Worm (Caenorhabditis elegans): ENCODE results near the gene xpd-1.

The xpd-1 gene

ce11 chrIII:251410-251809 is 13.5 kb upstream of the xpd-1 start:
- TF ChIP-seq pes-1 (GFP tag; IDR thresholded peaks at IDR 0.05) = no peak
- TF ChIP-seq tbx-11 (GFP tag; IDR thresholded peaks at IDR 0.05) = no peak
- no peak for TF ChIP-seq sea-1 (GFP tag; conservative IDR thresholded peaks at IDR 0.05)
- TF ChIP-seq aly-1 (tag; optimal IDR thresholded peaks at IDR 0.05) = no peak
- TF ChIP-seq hnd-1 (tag; optimal IDR thresholded peaks at IDR 0.05) = no peak
- no peak for TF ChIP-seq flt-1 (GFP tag; IDR thresholded peaks at IDR 0.05)
- TF ChIP-seq F13C5.2 (tag; optimal IDR thresholded peaks at IDR 0.05) = no peak
- TF ChIP-seq tbx-37 (GFP tag; conservative IDR thresholded peaks at IDR 0.05) = no peak

ce11 chrIII:254235-254634 is 10.7 kb upstream of the xpd-1 start, which contains the start of gene Y50D7A.3:
Gene Y50D7A.3, plus strand, starts transcription at chrIII:254535.
- TF ChIP-seq ceh-13 (GFP tag; optimal IDR thresholded peaks at IDR 0.05) (no peak), B0310.2 (tag; optimal IDR thresholded peaks at IDR 0.05) (no peak), flt-1 (GFP tag; IDR thresholded peaks at IDR 0.05) (no peak), sea-1 (GFP tag; conservative IDR thresholded peaks at IDR 0.05) (no peak), tbx-11 (GFP tag; IDR thresholded peaks at IDR 0.05) (no peak), pes-1 (GFP tag; IDR thresholded peaks at IDR 0.05) (no peak), ets-7 (tag; optimal IDR thresholded peaks at IDR 0.05) (no peak), tra-4 (tag; optimal IDR thresholded peaks at IDR 0.05) (no peak), hmbx-1 (tag; optimal IDR thresholded peaks at IDR 0.05) (no peak), aly-1 (tag; optimal IDR thresholded peaks at IDR 0.05) (no peak), tbx-37 (GFP tag; conservative IDR thresholded peaks at IDR 0.05) (no peak), hmg-4 (GFP tag; optimal IDR thresholded peaks at IDR 0.05) (no peak), ama-1 (optimal IDR thresholded peaks at IDR 0.05) (no peak), hnd-1 (tag; optimal IDR thresholded peaks at IDR 0.05) (no peak), scrt-1 (GFP tag; IDR thresholded peaks at IDR 0.05) (no peak), F13C5.2 (tag; optimal IDR thresholded peaks at IDR 0.05) (no peak)

- no peak for TF ChIP-seq ets-7 (tag; optimal IDR thresholded peaks at IDR 0.05)
- TF ChIP-seq pes-1 (GFP tag; IDR thresholded peaks at IDR 0.05) = no peak
- no peak for TF ChIP-seq hnd-1 (tag; optimal IDR thresholded peaks at IDR 0.05)
- TF ChIP-seq ama-1 (optimal IDR thresholded peaks at IDR 0.05) = no peak
- no peak for TF ChIP-seq aly-1 (tag; optimal IDR thresholded peaks at IDR 0.05)
- no peak for TF ChIP-seq ceh-13 (GFP tag; optimal IDR thresholded peaks at IDR 0.05)
- no peak for TF ChIP-seq sea-1 (GFP tag; conservative IDR thresholded peaks at IDR 0.05)
- TF ChIP-seq scrt-1 (GFP tag; IDR thresholded peaks at IDR 0.05) = no peak
- no peak for TF ChIP-seq F13C5.2 (tag; optimal IDR thresholded peaks at IDR 0.05)
- no peak for TF ChIP-seq tbx-37 (GFP tag; conservative IDR thresholded peaks at IDR 0.05)
- TF ChIP-seq tbx-11 (GFP tag; IDR thresholded peaks at IDR 0.05) = no peak
- TF ChIP-seq hmbx-1 (tag; optimal IDR thresholded peaks at IDR 0.05) = no peak
- TF ChIP-seq ceh-36 (tag; optimal IDR thresholded peaks at IDR 0.05) = no peak
- TF ChIP-seq flt-1 (GFP tag; IDR thresholded peaks at IDR 0.05) = no peak
- no peak for TF ChIP-seq tra-4 (tag; optimal IDR thresholded peaks at IDR 0.05)
- TF ChIP-seq hmg-4 (GFP tag; optimal IDR thresholded peaks at IDR 0.05) = no peak
Observed at ce11 chrIII:282506-282905, 17.6 kb downstream of the xpd-1 start.

ce11 chrIII:283817-284216 is 18.9 kb downstream of the xpd-1 start, which contains the start of gene taco-1:
Gene taco-1, plus strand, starts transcription at chrIII:284117.
- no peak for TF ChIP-seq pes-1 (GFP tag; IDR thresholded peaks at IDR 0.05)
- TF ChIP-seq hmbx-1 (tag; optimal IDR thresholded peaks at IDR 0.05) = no peak
- TF ChIP-seq B0310.2 (tag; optimal IDR thresholded peaks at IDR 0.05) = no peak
- no peak for TF ChIP-seq scrt-1 (GFP tag; IDR thresholded peaks at IDR 0.05)
- TF ChIP-seq tbx-37 (GFP tag; conservative IDR thresholded peaks at IDR 0.05) = no peak
- no peak for TF ChIP-seq flt-1 (GFP tag; IDR thresholded peaks at IDR 0.05)
- no peak for TF ChIP-seq hmg-4 (GFP tag; optimal IDR thresholded peaks at IDR 0.05)
- no peak for TF ChIP-seq ets-7 (tag; optimal IDR thresholded peaks at IDR 0.05)
- TF ChIP-seq F13C5.2 (tag; optimal IDR thresholded peaks at IDR 0.05) = no peak
- no peak for TF ChIP-seq ama-1 (optimal IDR thresholded peaks at IDR 0.05)
- TF ChIP-seq sea-1 (GFP tag; conservative IDR thresholded peaks at IDR 0.05) = no peak
- no peak for TF ChIP-seq aly-1 (tag; optimal IDR thresholded peaks at IDR 0.05)
- no peak for TF ChIP-seq ceh-36 (tag; optimal IDR thresholded peaks at IDR 0.05)
- TF ChIP-seq tbx-11 (GFP tag; IDR thresholded peaks at IDR 0.05) = no peak
- TF ChIP-seq hnd-1 (tag; optimal IDR thresholded peaks at IDR 0.05) = no peak
- TF ChIP-seq ceh-13 (GFP tag; optimal IDR thresholded peaks at IDR 0.05) = no peak

- no peak for TF ChIP-seq flt-1 (GFP tag; IDR thresholded peaks at IDR 0.05)
- TF ChIP-seq sea-1 (GFP tag; conservative IDR thresholded peaks at IDR 0.05) = no peak
- no peak for TF ChIP-seq aly-1 (tag; optimal IDR thresholded peaks at IDR 0.05)
- TF ChIP-seq tbx-37 (GFP tag; conservative IDR thresholded peaks at IDR 0.05) = no peak
- no peak for TF ChIP-seq hmbx-1 (tag; optimal IDR thresholded peaks at IDR 0.05)
- TF ChIP-seq tra-4 (tag; optimal IDR thresholded peaks at IDR 0.05) = no peak
- TF ChIP-seq tbx-11 (GFP tag; IDR thresholded peaks at IDR 0.05) = no peak
- no peak for TF ChIP-seq B0310.2 (tag; optimal IDR thresholded peaks at IDR 0.05)
- TF ChIP-seq hmg-4 (GFP tag; optimal IDR thresholded peaks at IDR 0.05) = no peak
- TF ChIP-seq ama-1 (optimal IDR thresholded peaks at IDR 0.05) = no peak
- TF ChIP-seq hnd-1 (tag; optimal IDR thresholded peaks at IDR 0.05) = no peak
- TF ChIP-seq F13C5.2 (tag; optimal IDR thresholded peaks at IDR 0.05) = no peak
- TF ChIP-seq ceh-36 (tag; optimal IDR thresholded peaks at IDR 0.05) = no peak
- no peak for TF ChIP-seq scrt-1 (GFP tag; IDR thresholded peaks at IDR 0.05)
- TF ChIP-seq pes-1 (GFP tag; IDR thresholded peaks at IDR 0.05) = no peak
- TF ChIP-seq ceh-13 (GFP tag; optimal IDR thresholded peaks at IDR 0.05) = no peak
- TF ChIP-seq ets-7 (tag; optimal IDR thresholded peaks at IDR 0.05) = no peak
Observed at ce11 chrIII:292340-292739, 27.4 kb downstream of the xpd-1 start, which contains the start of gene Y50D7A.1. Gene Y50D7A.1, plus strand, starts transcription at chrIII:292640.

ce11 chrIII:294527-294926 is 29.6 kb downstream of the xpd-1 start, which contains the start of gene Y50D7A.13:
Gene Y50D7A.13, minus strand, starts transcription at chrIII:294627.
- no peak for TF ChIP-seq scrt-1 (GFP tag; IDR thresholded peaks at IDR 0.05)

ce11 chrIII:298456-298855 is 33.6 kb downstream of the xpd-1 start, which contains the start of gene ads-1:
Gene ads-1, minus strand, starts transcription at chrIII:298556.
- no peak for TF ChIP-seq tbx-37 (GFP tag; conservative IDR thresholded peaks at IDR 0.05)

- TF ChIP-seq ceh-36 (tag; optimal IDR thresholded peaks at IDR 0.05) (no peak), pes-1 (GFP tag; IDR thresholded peaks at IDR 0.05) (no peak), ama-1 (optimal IDR thresholded peaks at IDR 0.05) (no peak), ets-7 (tag; optimal IDR thresholded peaks at IDR 0.05) (no peak), scrt-1 (GFP tag; IDR thresholded peaks at IDR 0.05) (no peak), sea-1 (GFP tag; conservative IDR thresholded peaks at IDR 0.05) (no peak), F13C5.2 (tag; optimal IDR thresholded peaks at IDR 0.05) (no peak)
Observed at ce11 chrIII:299220-299619, 34.3 kb downstream of the xpd-1 start.

All from whole organism, early embryonic.